Worm (Caenorhabditis elegans): ENCODE measurements around the gene C30H6.9.

C30H6.9 gene

DNA sequence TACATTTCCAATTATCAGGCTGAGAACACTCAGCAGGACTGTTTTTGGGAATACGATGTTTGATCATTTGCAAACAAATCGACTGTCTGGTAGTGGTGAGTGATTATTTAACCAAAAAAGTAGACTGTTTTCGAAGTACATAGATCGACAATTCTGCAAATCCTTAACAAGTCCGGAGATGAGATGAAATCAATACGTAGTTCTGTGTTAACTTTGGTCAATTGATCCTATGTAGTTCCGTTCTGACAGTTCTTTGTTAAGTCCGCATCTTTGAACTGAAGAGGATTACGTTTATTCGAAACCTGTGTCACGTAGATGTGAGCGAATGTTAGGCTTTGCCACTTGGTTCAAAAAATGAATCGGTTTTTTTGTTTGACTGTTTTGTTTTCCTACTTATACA, 28.4 kb downstream of the C30H6.9 start, which contains the start of gene clec-199:
clec-199 (plus strand) TSS at position 301 of the 400 bp plus-strand sequence.
- TF ChIP-seq grh-1 (GFP tag; IDR thresholded peaks at IDR 0.05) (no peak), egl-27 (tag; optimal IDR thresholded peaks at IDR 0.05) (no peak), irx-1 (tag; optimal IDR thresholded peaks at IDR 0.05) (no peak), sup-37 (GFP tag; optimal IDR thresholded peaks at IDR 0.05) (no peak), lsy-2 (tag; optimal IDR thresholded peaks at IDR 0.05) (no peak), unc-130 (tag; optimal IDR thresholded peaks at IDR 0.05) (no peak), ztf-11 (tag; optimal IDR thresholded peaks at IDR 0.05) (no peak), hlh-4 (tag; optimal IDR thresholded peaks at IDR 0.05) (no peak), lin-13 (GFP tag; optimal IDR thresholded peaks at IDR 0.05) (no peak), unc-30 (tag; optimal IDR thresholded peaks at IDR 0.05) (no peak)

DNA sequence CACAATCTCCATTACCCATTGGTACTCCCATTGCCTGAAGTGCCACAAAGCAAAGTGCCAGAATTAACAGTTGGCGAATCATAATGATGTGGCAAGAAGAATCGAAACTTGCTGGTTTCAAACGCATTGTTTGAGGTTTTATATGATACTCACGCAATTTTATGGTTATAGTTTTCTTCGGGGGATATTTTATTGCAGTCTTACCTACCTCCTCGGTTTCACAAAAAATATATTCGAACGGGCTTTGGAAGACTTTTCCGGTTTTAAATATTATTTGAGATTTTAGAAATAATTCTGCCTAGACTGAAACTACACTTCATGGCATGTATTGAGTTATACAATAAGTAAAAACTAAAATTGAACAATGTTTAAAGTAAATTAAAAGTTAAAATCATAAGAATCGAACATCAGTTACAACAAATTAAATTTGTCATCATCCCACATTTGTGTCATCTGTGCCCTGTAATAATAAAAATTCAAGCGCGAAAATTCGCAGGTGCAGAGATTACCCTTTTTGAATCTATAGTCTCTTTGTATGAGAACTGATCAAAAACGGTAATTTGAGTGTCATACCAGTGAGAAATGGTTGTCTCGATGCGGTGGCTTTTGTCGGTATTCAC, 33.3 kb downstream of the C30H6.9 start, which contains the start of the genes clec-197 and clec-198:
clec-197 (minus strand) TSS at position 101 of the 620 bp plus-strand sequence.
clec-198 (plus strand) TSS at position 570 of the 620 bp plus-strand sequence.
- TF ChIP-seq tbx-2 (tag; optimal IDR thresholded peaks at IDR 0.05) (no peak), ceh-8 (GFP tag; optimal IDR thresholded peaks at IDR 0.05) (no peak), nhr-237 (tag; optimal IDR thresholded peaks at IDR 0.05) (no peak), hlh-4 (tag; optimal IDR thresholded peaks at IDR 0.05) (no peak), snu-23 (GFP tag; optimal IDR thresholded peaks at IDR 0.05) (no peak), nhr-12 (tag; optimal IDR thresholded peaks at IDR 0.05) (no peak), nhr-84 (tag; optimal IDR thresholded peaks at IDR 0.05) (no peak), ceh-63 (GFP tag; optimal IDR thresholded peaks at IDR 0.05) (no peak), grh-1 (GFP tag; IDR thresholded peaks at IDR 0.05) (no peak), ets-5 (GFP tag; IDR thresholded peaks at IDR 0.05) (no peak), aly-2 (tag; optimal IDR thresholded peaks at IDR 0.05) (no peak), nhr-20 (tag; optimal IDR thresholded peaks at IDR 0.05) (no peak), snpc-4 (tag; optimal IDR thresholded peaks at IDR 0.05) (no peak), pax-3 (tag; optimal IDR thresholded peaks at IDR 0.05) (no peak), isw-1 (GFP tag; IDR thresholded peaks at IDR 0.05) (no peak)

DNA sequence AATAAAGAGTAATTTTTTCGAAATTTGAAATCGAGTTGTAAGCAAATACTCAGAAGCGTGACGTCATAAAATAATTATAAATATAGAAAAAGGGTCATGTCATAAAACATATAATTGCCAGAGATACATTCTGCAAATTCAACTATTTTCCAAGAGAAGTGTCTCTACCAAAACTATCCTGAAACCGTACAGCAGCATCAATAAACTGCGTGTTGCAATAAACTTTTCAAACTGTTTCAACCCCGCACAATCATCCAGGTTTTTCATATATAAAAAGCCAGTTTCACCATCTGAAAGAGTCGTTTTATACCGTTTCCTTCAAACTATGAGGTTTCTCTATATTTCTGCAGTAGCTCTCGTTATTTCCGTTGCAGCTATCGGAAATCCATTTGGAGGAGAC, 36.5 kb downstream of the C30H6.9 start, which contains the start of gene C49C3.11:
C49C3.11 (plus strand) TSS at position 301 of the 400 bp plus-strand sequence.
- TF ChIP-seq nhr-28 (tag; optimal IDR thresholded peaks at IDR 0.05) (no peak), fos-1 (tag; optimal IDR thresholded peaks at IDR 0.05) (no peak), nhr-85 (tag) (no peak), zip-4 (GFP tag; optimal IDR thresholded peaks at IDR 0.05) (no peak), pax-3 (tag; optimal IDR thresholded peaks at IDR 0.05) (no peak), unc-130 (tag; optimal IDR thresholded peaks at IDR 0.05) (no peak), fkh-4 (tag; optimal IDR thresholded peaks at IDR 0.05; ENCODE audit: borderline replicate concordance) (no peak), sup-37 (GFP tag; optimal IDR thresholded peaks at IDR 0.05) (no peak), sptf-1 (tag; optimal IDR thresholded peaks at IDR 0.05) (no peak), ceh-82 (tag; optimal IDR thresholded peaks at IDR 0.05) (no peak), ets-5 (GFP tag; IDR thresholded peaks at IDR 0.05) (no peak), ceh-63 (GFP tag; optimal IDR thresholded peaks at IDR 0.05) (no peak), pag-3 (tag; optimal IDR thresholded peaks at IDR 0.05; ENCODE audit: borderline replicate concordance, insufficient read depth) (no peak), mef-2 (tag; optimal IDR thresholded peaks at IDR 0.05) (no peak), dsc-1 (tag; optimal IDR thresholded peaks at IDR 0.05) (no peak), aly-2 (tag; optimal IDR thresholded peaks at IDR 0.05) (no peak), tbx-2 (tag; optimal IDR thresholded peaks at IDR 0.05) (no peak), vab-15 (tag; optimal IDR thresholded peaks at IDR 0.05) (no peak)

DNA sequence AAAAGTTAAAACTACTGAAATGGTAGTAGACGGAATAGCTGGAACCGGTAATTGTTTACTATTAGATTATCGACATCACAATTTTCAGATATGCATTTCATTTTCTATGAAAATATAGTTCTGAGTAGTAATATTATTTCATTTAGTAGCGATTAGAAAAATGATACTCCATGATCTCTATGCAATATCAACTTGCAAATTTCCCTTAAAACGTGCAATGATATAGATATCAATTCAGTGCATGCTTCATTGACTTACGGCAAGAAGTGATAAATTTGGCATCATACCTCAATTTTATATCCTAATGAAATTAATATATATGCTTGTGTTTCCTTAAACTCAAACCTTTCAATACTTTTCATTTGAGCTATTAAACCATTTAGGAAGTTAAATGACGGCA, 37.3 kb downstream of the C30H6.9 start, which contains the start of gene C49C3.21:
C49C3.21 (plus strand) TSS at position 301 of the 400 bp plus-strand sequence.
- no peak for TF ChIP-seq mab-9 (GFP tag; IDR thresholded peaks at IDR 0.05)

Measured in whole organism, L1 larva.